Worm (Caenorhabditis elegans) whole organism, young adult: ENCODE data around the gene str-86.

Source experiments
- F23B12.7 ChIP-seq: sonication (generic microtip); optimal IDR thresholded peaks from 2 replicates; lab custom pipeline; 2017; ENCODE audit warnings: missing genetic modification characterization, mild to moderate bottlenecking, missing compliant biosample characterization, antibody characterized with exemption, moderate library complexity; ENCODE audit not compliant: insufficient read depth
- F49E8.2 ChIP-seq: sonication (generic microtip); optimal IDR thresholded peaks from 3 replicates; lab custom pipeline; 2017; ENCODE audit warnings: missing genetic modification characterization, mild to moderate bottlenecking, missing compliant biosample characterization, antibody characterized with exemption, moderate library complexity; ENCODE audit not compliant: insufficient read depth
- F57A8.1 ChIP-seq: fragments of 200-800 bp; sonication (Bioruptor generic); optimal IDR thresholded peaks from 2 replicates; lab custom pipeline; 2018; ENCODE audit warnings: mild to moderate bottlenecking, missing genetic modification characterization, moderate library complexity, missing compliant biosample characterization
- K11D2.4 ChIP-seq: fragments of 200-800 bp; sonication (Bioruptor generic); IDR thresholded peaks from 2 replicates; pipeline ENCODE4 v1.3.6; 2022; ENCODE audit warnings: missing genetic modification reagents, missing genetic modification characterization, missing compliant biosample characterization
- T26A5.8 ChIP-seq: sonication (generic microtip); optimal IDR thresholded peaks from 2 replicates; lab custom pipeline; 2016; ENCODE audit warnings: missing genetic modification characterization, missing compliant biosample characterization
- Y67H2A.10 ChIP-seq: fragments of 200-800 bp; sonication (Bioruptor generic); conservative IDR thresholded peaks from 2 replicates; pipeline ENCODE4 v1.3.6; 2022; ENCODE audit warnings: missing genetic modification reagents, missing genetic modification characterization, missing compliant biosample characterization
- ama-1 ChIP-seq, 3 experiments: fragments of 150-350 bp in 1 of 3; sonication (generic microtip) in 2 of 3; optimal IDR thresholded peaks; 2 replicates each; lab custom pipeline; 2014 to 2018; ENCODE audit warnings: missing biosample characterization in 2 of 3, missing genetic modification characterization in 2 of 3, missing genetic modification reagents in 2 of 3
- attf-3 ChIP-seq: fragments of 200-800 bp; sonication (Bioruptor generic); conservative IDR thresholded peaks from 2 replicates; pipeline ENCODE4 v1.3.6; 2022; ENCODE audit warnings: missing genetic modification reagents, missing genetic modification characterization, missing compliant biosample characterization
- bed-2 ChIP-seq: fragments of 200-800 bp; sonication (Bioruptor generic); IDR thresholded peaks from 2 replicates; pipeline ENCODE4 v1.3.6; 2022; ENCODE audit warnings: missing genetic modification reagents, missing genetic modification characterization, missing compliant biosample characterization
- ceh-100 ChIP-seq: fragments of 200-800 bp; sonication (Bioruptor generic); IDR thresholded peaks from 2 replicates; pipeline ENCODE4 v1.3.6; 2022; ENCODE audit warnings: missing genetic modification reagents, missing genetic modification characterization, missing compliant biosample characterization
- ceh-27 ChIP-seq: fragments of 200-800 bp; sonication (Bioruptor generic); optimal IDR thresholded peaks from 2 replicates; lab custom pipeline; 2018; ENCODE audit warnings: mild to moderate bottlenecking, missing genetic modification characterization, moderate library complexity, missing compliant biosample characterization
- ceh-40 ChIP-seq: fragments of 200-800 bp; sonication (Bioruptor generic); IDR thresholded peaks from 2 replicates; pipeline ENCODE4 v1.3.6; 2022; ENCODE audit warnings: missing genetic modification characterization, missing compliant biosample characterization
- ceh-91 ChIP-seq: fragments of 200-800 bp; sonication (Bioruptor generic); IDR thresholded peaks from 2 replicates; pipeline ENCODE4 v1.3.6; 2022; ENCODE audit warnings: missing genetic modification reagents, missing genetic modification characterization, missing compliant biosample characterization
- chd-7 ChIP-seq: sonication (generic microtip); optimal IDR thresholded peaks from 2 replicates; lab custom pipeline; 2016; ENCODE audit warnings: mild to moderate bottlenecking, missing genetic modification characterization, moderate library complexity, missing compliant biosample characterization
- die-1 ChIP-seq: sonication (generic microtip); optimal IDR thresholded peaks from 2 replicates; lab custom pipeline; 2016; ENCODE audit warnings: missing genotype, mild to moderate bottlenecking, missing genetic modification characterization, missing compliant biosample characterization
- dox-1 ChIP-seq: fragments of 200-800 bp; sonication (Bioruptor generic); IDR thresholded peaks from 2 replicates; pipeline ENCODE4 v1.3.6; 2022; ENCODE audit warnings: missing genetic modification reagents, missing genetic modification characterization, missing compliant biosample characterization
- efl-1 ChIP-seq: fragments of 150-350 bp; optimal IDR thresholded peaks from 2 replicates; lab custom pipeline; 2014; ENCODE audit warnings: missing biosample characterization, missing genetic modification reagents, missing genetic modification characterization
- egl-18 ChIP-seq: fragments of 200-800 bp; sonication (Bioruptor generic); IDR thresholded peaks from 2 replicates; pipeline ENCODE4 v1.3.6; 2022; ENCODE audit warnings: missing genetic modification reagents, missing genetic modification characterization, missing compliant biosample characterization
- egrh-3 ChIP-seq: fragments of 200-800 bp; sonication (Bioruptor generic); IDR thresholded peaks from 2 replicates; pipeline ENCODE4 v1.3.6; 2022; ENCODE audit warnings: missing genetic modification reagents, missing genetic modification characterization, missing compliant biosample characterization
- ets-4 ChIP-seq: fragments of 200-800 bp; sonication (Bioruptor generic); optimal IDR thresholded peaks from 2 replicates; lab custom pipeline; 2018; ENCODE audit warnings: mild to moderate bottlenecking, missing genetic modification characterization, missing compliant biosample characterization
- fkh-3 ChIP-seq: sonication (generic microtip); optimal IDR thresholded peaks from 2 replicates; lab custom pipeline; 2016; ENCODE audit warnings: mild to moderate bottlenecking, missing genetic modification characterization, missing compliant biosample characterization
- him-1 ChIP-seq: sonication (generic microtip); optimal IDR thresholded peaks from 2 replicates; lab custom pipeline; 2016; ENCODE audit warnings: missing genotype, missing genetic modification reagents, missing genetic modification characterization, missing compliant biosample characterization
- hlh-26 ChIP-seq: fragments of 200-800 bp; sonication (Bioruptor generic); conservative IDR thresholded peaks from 2 replicates; pipeline ENCODE4 v1.3.6; 2022; ENCODE audit warnings: missing genetic modification reagents, missing genetic modification characterization, missing compliant biosample characterization
- hmg-1.2 ChIP-seq: fragments of 200-800 bp; sonication (Bioruptor generic); IDR thresholded peaks from 2 replicates; pipeline ENCODE4 v1.3.6; 2022; ENCODE audit warnings: missing genetic modification reagents, missing genetic modification characterization, missing compliant biosample characterization
- hmg-20 ChIP-seq: fragments of 200-800 bp; sonication (Bioruptor generic); IDR thresholded peaks from 2 replicates; pipeline ENCODE4 v1.3.6; 2022; ENCODE audit warnings: missing genetic modification reagents, missing genetic modification characterization, missing compliant biosample characterization
- let-526 ChIP-seq: fragments of 200-800 bp; sonication (Bioruptor generic); IDR thresholded peaks from 2 replicates; pipeline ENCODE4 v1.3.6; 2022; ENCODE audit warnings: missing genetic modification reagents, missing genetic modification characterization, missing compliant biosample characterization
- let-607 ChIP-seq, 2 experiments: fragments of 200-800 bp in 1 of 2; sonication (Bioruptor generic) in 1 of 2; sonication (generic microtip) in 1 of 2; optimal IDR thresholded peaks; 2 replicates each; lab custom pipeline; 2016 to 2018; ENCODE audit warnings: mild to moderate bottlenecking in 2 of 2, missing compliant biosample characterization in 2 of 2, missing genetic modification characterization in 2 of 2, moderate library complexity in 2 of 2, missing genotype in 1 of 2
- lin-40 ChIP-seq: sonication (generic microtip); optimal IDR thresholded peaks from 2 replicates; lab custom pipeline; 2016; ENCODE audit warnings: missing genetic modification characterization, mild to moderate bottlenecking, missing compliant biosample characterization, missing genotype, missing genetic modification reagents
- lin-54 ChIP-seq: fragments of 200-800 bp; sonication (Bioruptor generic); optimal IDR thresholded peaks from 2 replicates; lab custom pipeline; 2018; ENCODE audit warnings: mild to moderate bottlenecking, missing genetic modification characterization, missing compliant biosample characterization
- lsy-27 ChIP-seq: sonication (generic microtip); optimal IDR thresholded peaks from 2 replicates; lab custom pipeline; 2017; ENCODE audit warnings: missing genetic modification characterization, mild to moderate bottlenecking, missing compliant biosample characterization, antibody characterized with exemption, missing genotype, borderline replicate concordance; ENCODE audit not compliant: insufficient read depth
- madf-3 ChIP-seq: fragments of 200-800 bp; sonication (Bioruptor generic); IDR thresholded peaks from 2 replicates; pipeline ENCODE4 v1.3.6; 2022; ENCODE audit warnings: missing genetic modification reagents, missing genetic modification characterization, missing compliant biosample characterization
- madf-6 ChIP-seq: fragments of 200-800 bp; sonication (Bioruptor generic); IDR thresholded peaks from 2 replicates; pipeline ENCODE4 v1.3.6; 2022; ENCODE audit warnings: missing genetic modification reagents, missing genetic modification characterization, missing compliant biosample characterization
- mes-4 ChIP-seq: sonication (generic microtip); optimal IDR thresholded peaks from 2 replicates; lab custom pipeline; 2016; ENCODE audit warnings: missing genotype, missing genetic modification characterization, missing compliant biosample characterization
- mxl-1 ChIP-seq: sonication (generic microtip); optimal IDR thresholded peaks from 2 replicates; lab custom pipeline; 2016; ENCODE audit warnings: missing genetic modification characterization, missing compliant biosample characterization
- nfya-2 ChIP-seq: fragments of 200-800 bp; sonication (Bioruptor generic); IDR thresholded peaks from 2 replicates; pipeline ENCODE4 v1.3.6; 2022; ENCODE audit warnings: missing genetic modification reagents, missing genetic modification characterization, missing compliant biosample characterization
- nfyb-1 ChIP-seq: fragments of 200-800 bp; sonication (Bioruptor generic); IDR thresholded peaks from 2 replicates; pipeline ENCODE4 v1.3.6; 2022; ENCODE audit warnings: missing genetic modification reagents, missing genetic modification characterization, missing compliant biosample characterization
- rpc-1 ChIP-seq, 2 experiments: fragments of 150-350 bp in 1 of 2; sonication (generic microtip) in 1 of 2; optimal IDR thresholded peaks; 2 replicates each; lab custom pipeline; 2014 to 2018; ENCODE audit warnings: missing biosample characterization in 1 of 2, missing genetic modification characterization in 1 of 2, missing genetic modification reagents in 1 of 2, missing genotype in 1 of 2
- sdz-38 ChIP-seq: sonication (generic microtip); optimal IDR thresholded peaks from 2 replicates; lab custom pipeline; 2016; ENCODE audit warnings: missing genotype, missing genetic modification characterization, missing compliant biosample characterization
- sptf-2 ChIP-seq: fragments of 200-800 bp; sonication (Bioruptor generic); optimal IDR thresholded peaks from 2 replicates; lab custom pipeline; 2018; ENCODE audit warnings: mild to moderate bottlenecking, missing genetic modification characterization, missing compliant biosample characterization
- tbp1 ChIP-seq: fragments of 200-800 bp; sonication (Bioruptor generic); optimal IDR thresholded peaks from 2 replicates; lab custom pipeline; 2018; ENCODE audit warnings: mild to moderate bottlenecking, missing genetic modification characterization, missing compliant biosample characterization
- tbx-9 ChIP-seq: sonication (generic microtip); optimal IDR thresholded peaks from 2 replicates; lab custom pipeline; 2016; ENCODE audit warnings: borderline replicate concordance, missing genetic modification characterization, inconsistent platforms, missing compliant biosample characterization
- tlf-1 ChIP-seq: fragments of 200-800 bp; sonication (Bioruptor generic); optimal IDR thresholded peaks from 2 replicates; lab custom pipeline; 2018; ENCODE audit warnings: mild to moderate bottlenecking, missing genetic modification characterization, missing compliant biosample characterization
- unc-62 ChIP-seq: fragments of 150-350 bp; optimal IDR thresholded peaks from 2 replicates; lab custom pipeline; 2014; ENCODE audit warnings: missing biosample characterization, missing genetic modification reagents, missing genetic modification characterization
- xnd-1 ChIP-seq: sonication (generic microtip); optimal IDR thresholded peaks from 2 replicates; lab custom pipeline; 2016; ENCODE audit warnings: missing genotype, missing genetic modification reagents, missing genetic modification characterization, missing compliant biosample characterization
- zim-3 ChIP-seq: sonication (generic microtip); optimal IDR thresholded peaks from 2 replicates; lab custom pipeline; 2017; ENCODE audit warnings: mild to moderate bottlenecking, missing genetic modification characterization, moderate library complexity, missing compliant biosample characterization
- ztf-22 ChIP-seq: fragments of 200-800 bp; sonication (Bioruptor generic); optimal IDR thresholded peaks from 2 replicates; lab custom pipeline; 2018; ENCODE audit warnings: mild to moderate bottlenecking, missing genetic modification characterization, moderate library complexity, missing compliant biosample characterization
- ztf-26 ChIP-seq: sonication (generic microtip); optimal IDR thresholded peaks from 2 replicates; lab custom pipeline; 2017; ENCODE audit warnings: missing genetic modification characterization, missing compliant biosample characterization

The str-86 gene

DNA sequence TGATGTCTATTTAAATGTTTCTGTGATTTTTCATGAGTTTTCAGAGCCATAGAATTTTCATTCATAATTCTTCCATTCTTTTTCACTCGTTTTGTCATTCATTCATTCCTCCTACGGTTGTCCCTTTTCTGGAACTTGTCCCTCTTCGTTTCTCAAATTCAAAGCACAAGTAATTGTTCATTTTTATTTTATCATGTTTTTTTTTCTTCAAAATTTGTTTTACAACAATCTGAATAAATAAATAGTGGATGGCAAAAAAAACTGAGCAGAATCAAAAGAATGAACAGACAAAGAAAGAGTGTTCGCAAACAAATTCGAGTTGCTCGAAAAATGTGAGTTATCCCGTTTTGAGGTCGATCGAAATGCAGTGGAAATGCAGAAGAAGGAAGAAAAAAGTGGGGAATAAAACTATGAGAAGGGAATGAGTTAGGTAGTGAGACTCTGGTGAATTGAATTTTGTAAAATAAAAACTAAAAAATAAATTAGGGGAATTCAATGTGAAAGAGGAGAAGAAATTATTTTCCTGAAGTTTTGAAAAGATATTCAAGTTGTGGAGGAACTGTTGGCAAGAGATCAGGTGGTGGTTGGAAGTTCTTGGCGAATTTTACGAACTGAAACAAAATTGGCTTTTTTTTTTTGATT is 44.0 kb downstream of the str-86 start (continued):
- peak in 1 of 2 experiments; percentile 36 for TF ChIP-seq let-607 (tag; optimal IDR thresholded peaks at IDR 0.05; lab: Kevin White, UChicago)
- TF ChIP-seq unc-62 (GFP tag; lab: Kevin White, UChicago), result no peak
- no peak for TF ChIP-seq Y67H2A.10 (GFP tag; lab: Robert Waterston, UW)
- no peak for TF ChIP-seq madf-6
- TF ChIP-seq attf-3 (GFP tag; lab: Robert Waterston, UW), result no peak
- peak; percentile 51 for TF ChIP-seq tlf-1
- TF ChIP-seq chd-7 (tag; lab: Kevin White, UChicago), result peak; percentile 48
- no peak for TF ChIP-seq K11D2.4 (GFP tag; lab: Robert Waterston, UW)
- no peak for TF ChIP-seq F23B12.7 (tag; lab: Kevin White, UChicago)
- no peak for TF ChIP-seq zim-3 (tag; lab: Kevin White, UChicago)
- TF ChIP-seq dox-1 (GFP tag; lab: Robert Waterston, UW), result no peak
- TF ChIP-seq lin-54 (GFP tag; lab: Kevin White, UChicago), result no peak
- TF ChIP-seq lsy-27 (tag; lab: Kevin White, UChicago), result no peak
- TF ChIP-seq lin-40, result peak; percentile 3
- no peak for TF ChIP-seq F57A8.1 (GFP tag; lab: Kevin White, UChicago)
- TF ChIP-seq mxl-1 (tag; lab: Kevin White, UChicago), result no peak
- no peak for TF ChIP-seq hmg-1.2 (GFP tag; lab: Robert Waterston, UW)
- TF ChIP-seq bed-2 (GFP tag; lab: Robert Waterston, UW), result no peak
- no peak for TF ChIP-seq egrh-3 (GFP tag; lab: Robert Waterston, UW)
- no peak for TF ChIP-seq rpc-1 (optimal IDR thresholded peaks at IDR 0.05; lab: Kevin White, UChicago)
- no peak for TF ChIP-seq rpc-1 (tag; optimal IDR thresholded peaks at IDR 0.05; lab: Kevin White, UChicago)
- TF ChIP-seq tbp1 (GFP tag; lab: Kevin White, UChicago), result no peak
- no peak for TF ChIP-seq tbx-9 (tag; lab: Kevin White, UChicago)
- TF ChIP-seq sptf-2, result no peak
- no peak for TF ChIP-seq ceh-100 (GFP tag; lab: Robert Waterston, UW)
- no peak for TF ChIP-seq egl-18 (GFP tag; lab: Robert Waterston, UW)
- TF ChIP-seq hlh-26 (GFP tag; lab: Robert Waterston, UW), result no peak
- TF ChIP-seq him-1 (tag; lab: Kevin White, UChicago), result no peak
- no peak for TF ChIP-seq ets-4 (GFP tag; lab: Kevin White, UChicago)
- TF ChIP-seq ztf-26 (tag; lab: Kevin White, UChicago), result peak; percentile 70
- TF ChIP-seq T26A5.8 (tag; lab: Kevin White, UChicago), result no peak
- no peak for TF ChIP-seq xnd-1 (tag; lab: Kevin White, UChicago)
- no peak for TF ChIP-seq ceh-91
- peak; percentile 93 for TF ChIP-seq ama-1 (optimal IDR thresholded peaks at IDR 0.05; lab: Kevin White, UChicago)
- no peak for TF ChIP-seq ama-1 (GFP tag; optimal IDR thresholded peaks at IDR 0.05; lab: Kevin White, UChicago)
- peak; percentile 44; the same call in 1 of the 2 replicates for TF ChIP-seq nfyb-1
- no peak for TF ChIP-seq hmg-20 (GFP tag; lab: Robert Waterston, UW)
- TF ChIP-seq sdz-38 (tag; lab: Kevin White, UChicago), result no peak
- TF ChIP-seq madf-3 (GFP tag; lab: Robert Waterston, UW), result no peak
- TF ChIP-seq efl-1, result no peak
- TF ChIP-seq nfya-2 (GFP tag; lab: Robert Waterston, UW), result no peak
- no peak for TF ChIP-seq ceh-27 (GFP tag; lab: Kevin White, UChicago)
- 0 out of 2 replicates have a peak, but pooled peaks have one; percentile 5 for TF ChIP-seq ceh-40 (GFP tag; lab: Robert Waterston, UW)
- no peak for TF ChIP-seq mes-4
- no peak for TF ChIP-seq ztf-22 (GFP tag; lab: Kevin White, UChicago)
- TF ChIP-seq F49E8.2, result no peak
- no peak for TF ChIP-seq let-526 (GFP tag; lab: Robert Waterston, UW)
- TF ChIP-seq fkh-3, result no peak
- no peak for TF ChIP-seq die-1 (tag; lab: Kevin White, UChicago)
